Worm (Caenorhabditis elegans) whole organism, late embryonic: ENCODE data around the gene math-21.
"Not testable (repeated sequence)": the region's sequence is repeated elsewhere in the genome, so short reads cannot be mapped to it uniquely, and the experiment has no call there.

Experiments used
- F13H6.1 ChIP-seq: sonication (generic microtip); optimal IDR thresholded peaks from 2 replicates; lab custom pipeline; 2016; ENCODE audit warnings: missing genetic modification characterization, missing compliant biosample characterization
- ama-1 ChIP-seq: fragments of 150-350 bp; optimal IDR thresholded peaks from 2 replicates; lab custom pipeline; 2014
- ceh-14 ChIP-seq: sonication (generic microtip); optimal IDR thresholded peaks from 2 replicates; lab custom pipeline; 2016; ENCODE audit warnings: missing genotype, missing genetic modification characterization, missing compliant biosample characterization
- ceh-9 ChIP-seq: sonication (generic microtip); optimal IDR thresholded peaks from 2 replicates; lab custom pipeline; 2016; ENCODE audit warnings: mild to moderate bottlenecking, missing genetic modification characterization, inconsistent platforms, missing compliant biosample characterization
- che-1 ChIP-seq: sonication (generic microtip); optimal IDR thresholded peaks from 2 replicates; lab custom pipeline; 2016; ENCODE audit warnings: mild to moderate bottlenecking, missing genetic modification characterization, missing compliant biosample characterization
- elt-2 ChIP-seq: sonication (generic microtip); optimal IDR thresholded peaks from 2 replicates; lab custom pipeline; 2016; ENCODE audit warnings: missing genetic modification reagents, missing genetic modification characterization, missing compliant biosample characterization
- lin-11 ChIP-seq: fragments of 200-800 bp; sonication (Bioruptor generic); optimal IDR thresholded peaks from 2 replicates; lab custom pipeline; 2018; ENCODE audit warnings: mild to moderate bottlenecking, missing genetic modification characterization, missing compliant biosample characterization
- madf-2 ChIP-seq: sonication (generic microtip); optimal IDR thresholded peaks from 2 replicates; lab custom pipeline; 2017; ENCODE audit warnings: missing genetic modification characterization, missing compliant biosample characterization
- nfya-1 ChIP-seq: sonication (generic microtip); optimal IDR thresholded peaks from 2 replicates; lab custom pipeline; 2017; ENCODE audit warnings: missing genetic modification characterization, mild to moderate bottlenecking, missing compliant biosample characterization, antibody characterized with exemption, moderate library complexity
- nhr-11 ChIP-seq: fragments of 150-350 bp; optimal IDR thresholded peaks from 2 replicates; lab custom pipeline; 2014; ENCODE audit warnings: missing biosample characterization, missing genetic modification characterization
- pax-1 ChIP-seq: fragments of 150-350 bp; optimal IDR thresholded peaks from 2 replicates; lab custom pipeline; 2014; ENCODE audit warnings: missing biosample characterization, missing genetic modification characterization
- rnt-1 ChIP-seq: sonication (generic microtip); optimal IDR thresholded peaks from 2 replicates; lab custom pipeline; 2016; ENCODE audit warnings: missing genetic modification characterization, missing compliant biosample characterization
- ztf-16 ChIP-seq: sonication (generic microtip); optimal IDR thresholded peaks from 2 replicates; lab custom pipeline; 2017; ENCODE audit warnings: missing genetic modification characterization, missing compliant biosample characterization

- TF ChIP-seq lin-11 (tag; lab: Kevin White, UChicago); ztf-16 (tag; lab: Kevin White, UChicago); nhr-11; ceh-14 (tag; lab: Kevin White, UChicago); elt-2 (tag; lab: Kevin White, UChicago); pax-1; F13H6.1; ceh-9; nfya-1 (tag; lab: Kevin White, UChicago); ama-1 (lab: Kevin White, UChicago); rnt-1 (tag; lab: Kevin White, UChicago); madf-2 (tag; lab: Kevin White, UChicago); che-1 (tag; lab: Kevin White, UChicago): not testable (repeated sequence)
Observed at ce11 chrII:1955568-1955967, 38.3 kb upstream of the math-21 start, which contains the start of gene math-49.
